Fruit fly (Drosophila melanogaster) whole organism, prepupa: ENCODE results near the gene CG10654.
A peak's percentile ranks its signal among the peaks of the same experiment; 100 is the strongest.

Source experiments
- Blimp-1 ChIP-seq: fragments of 200-800 bp; sonication (Bioruptor generic); optimal IDR thresholded peaks from 3 replicates; lab custom pipeline; 2017; ENCODE audit warnings: missing biosample characterization, missing genetic modification characterization, mild to moderate bottlenecking, moderate library complexity, missing genetic modification reagents
- CG10631 ChIP-seq: fragments of 200-800 bp; sonication (Bioruptor generic); optimal IDR thresholded peaks from 2 replicates; lab custom pipeline; 2016; ENCODE audit warnings: missing biosample characterization, missing genetic modification characterization
- CG11294 ChIP-seq: fragments of 200-800 bp; sonication (Bioruptor generic); IDR thresholded peaks from 2 replicates; pipeline ENCODE4 v1.3.6; 2022; ENCODE audit warnings: missing biosample characterization, missing genetic modification characterization
- CG11762 ChIP-seq: fragments of 200-800 bp; sonication (Bioruptor generic); optimal IDR thresholded peaks from 3 replicates; lab custom pipeline; 2016; ENCODE audit warnings: missing biosample characterization, missing genetic modification characterization; ENCODE audit not compliant: insufficient read depth
- CG11902 ChIP-seq: fragments of 200-800 bp; sonication (Bioruptor generic); optimal IDR thresholded peaks from 3 replicates; lab custom pipeline; 2016; ENCODE audit warnings: missing biosample characterization, missing genetic modification characterization
- CG1621 ChIP-seq: fragments of 200-800 bp; sonication (Bioruptor generic); optimal IDR thresholded peaks from 3 replicates; lab custom pipeline; 2018; ENCODE audit warnings: missing biosample characterization, mild to moderate bottlenecking, missing genetic modification characterization
- CG16779 ChIP-seq: fragments of 200-800 bp; sonication (Bioruptor generic); optimal IDR thresholded peaks from 3 replicates; lab custom pipeline; 2017; ENCODE audit warnings: missing biosample characterization, mild to moderate bottlenecking, missing genetic modification characterization
- CG3032 ChIP-seq: fragments of 200-800 bp; optimal IDR thresholded peaks from 2 replicates; lab custom pipeline; 2019; ENCODE audit warnings: missing biosample characterization, mild to moderate bottlenecking, missing genetic modification characterization, moderate library complexity
- CG31627 ChIP-seq: fragments of 200-800 bp; sonication (Bioruptor generic); optimal IDR thresholded peaks from 3 replicates; lab custom pipeline; 2016; ENCODE audit warnings: missing biosample characterization, missing genetic modification characterization
- CG34406 ChIP-seq: fragments of 200-800 bp; sonication (Bioruptor generic); optimal IDR thresholded peaks from 3 replicates; lab custom pipeline; 2016; ENCODE audit warnings: missing biosample characterization, missing genetic modification characterization
- CG3919 ChIP-seq: fragments of 200-800 bp; sonication (Bioruptor generic); optimal IDR thresholded peaks from 3 replicates; lab custom pipeline; 2016; ENCODE audit warnings: missing biosample characterization, missing genetic modification characterization
- CG4318 ChIP-seq: fragments of 200-800 bp; sonication (Bioruptor generic); optimal IDR thresholded peaks from 3 replicates; lab custom pipeline; 2017; ENCODE audit warnings: missing biosample characterization, mild to moderate bottlenecking, missing genetic modification characterization
- CG6163 ChIP-seq: fragments of 200-800 bp; sonication (Bioruptor generic); IDR thresholded peaks from 3 replicates; pipeline ENCODE4 v1.3.6; 2022; ENCODE audit warnings: missing biosample characterization, missing genetic modification characterization
- CG6276 ChIP-seq: fragments of 200-800 bp; sonication (Bioruptor generic); optimal IDR thresholded peaks from 2 replicates; lab custom pipeline; 2017; ENCODE audit warnings: missing biosample characterization, mild to moderate bottlenecking, missing genetic modification characterization
- CG6792 ChIP-seq: fragments of 200-800 bp; sonication (Bioruptor generic); optimal IDR thresholded peaks from 3 replicates; lab custom pipeline; 2016; ENCODE audit warnings: missing biosample characterization, missing genetic modification characterization
- CG6808 ChIP-seq: fragments of 200-800 bp; sonication (Bioruptor generic); optimal IDR thresholded peaks from 3 replicates; lab custom pipeline; 2017; ENCODE audit warnings: missing biosample characterization, missing genetic modification characterization, mild to moderate bottlenecking, moderate library complexity, missing genetic modification reagents
- CG6854 ChIP-seq: fragments of 200-800 bp; sonication (Bioruptor generic); optimal IDR thresholded peaks from 2 replicates; lab custom pipeline; 2017; ENCODE audit warnings: missing biosample characterization, mild to moderate bottlenecking, missing genetic modification characterization
- CG7368 ChIP-seq: fragments of 200-800 bp; sonication (Bioruptor generic); optimal IDR thresholded peaks from 3 replicates; lab custom pipeline; 2016; ENCODE audit warnings: missing biosample characterization, missing genetic modification characterization
- CG8119 ChIP-seq: fragments of 200-800 bp; sonication (Bioruptor generic); IDR thresholded peaks from 3 replicates; pipeline ENCODE4 v1.3.6; 2022; ENCODE audit warnings: missing biosample characterization, missing genetic modification characterization
- CG8632 ChIP-seq: fragments of 200-800 bp; sonication (Bioruptor generic); optimal IDR thresholded peaks from 3 replicates; lab custom pipeline; 2016; ENCODE audit warnings: missing biosample characterization, missing genetic modification characterization
- Eip75B ChIP-seq: fragments of 200-800 bp; sonication (Bioruptor generic); optimal IDR thresholded peaks from 3 replicates; lab custom pipeline; 2016; ENCODE audit warnings: missing biosample characterization, missing genetic modification characterization
- Eip78C ChIP-seq: fragments of 200-800 bp; sonication (Bioruptor generic); peaks from one replicate; lab custom pipeline; 2016; ENCODE audit warnings: missing biosample characterization, missing genetic modification characterization
- Ets21C ChIP-seq: fragments of 200-800 bp; sonication (Bioruptor generic); optimal IDR thresholded peaks from 3 replicates; lab custom pipeline; 2016; ENCODE audit warnings: missing biosample characterization, missing genetic modification characterization
- Gug ChIP-seq: fragments of 200-800 bp; sonication (Bioruptor generic); IDR thresholded peaks from 2 replicates; pipeline ENCODE4 v1.3.6; 2022; ENCODE audit warnings: missing biosample characterization, missing genetic modification characterization
- Hr39 ChIP-seq: fragments of 200-800 bp; sonication (Bioruptor generic); optimal IDR thresholded peaks from 2 replicates; lab custom pipeline; 2016; ENCODE audit warnings: missing biosample characterization, missing genetic modification characterization
- Hr4 ChIP-seq: fragments of 200-800 bp; sonication (Bioruptor generic); optimal IDR thresholded peaks from 3 replicates; lab custom pipeline; 2016; ENCODE audit warnings: missing biosample characterization, missing genetic modification characterization
- Met ChIP-seq: fragments of 200-800 bp; sonication (Bioruptor generic); optimal IDR thresholded peaks from 3 replicates; lab custom pipeline; 2016; ENCODE audit warnings: missing biosample characterization, missing genetic modification characterization
- OdsH ChIP-seq: fragments of 200-800 bp; sonication (Bioruptor generic); optimal IDR thresholded peaks from 3 replicates; lab custom pipeline; 2016; ENCODE audit warnings: missing biosample characterization, missing genetic modification characterization
- Smox ChIP-seq: fragments of 200-800 bp; sonication (Bioruptor generic); optimal IDR thresholded peaks from 3 replicates; lab custom pipeline; 2016; ENCODE audit warnings: missing biosample characterization, missing genetic modification characterization
- Sox102F ChIP-seq: fragments of 200-800 bp; sonication (Bioruptor generic); optimal IDR thresholded peaks from 2 replicates; lab custom pipeline; 2016; ENCODE audit warnings: missing biosample characterization, mild to moderate bottlenecking, missing genetic modification characterization
- achi ChIP-seq: fragments of 200-800 bp; sonication (Bioruptor generic); optimal IDR thresholded peaks from 3 replicates; lab custom pipeline; 2016; ENCODE audit warnings: missing biosample characterization, missing genetic modification characterization
- acj6 ChIP-seq: fragments of 200-800 bp; sonication (Bioruptor generic); optimal IDR thresholded peaks from 3 replicates; lab custom pipeline; 2016; ENCODE audit warnings: missing biosample characterization, missing genetic modification characterization
- cyc ChIP-seq: fragments of 200-800 bp; sonication (Bioruptor generic); optimal IDR thresholded peaks from 3 replicates; lab custom pipeline; 2016; ENCODE audit warnings: missing biosample characterization, missing genetic modification characterization
- dac ChIP-seq: fragments of 200-800 bp; sonication (Bioruptor generic); optimal IDR thresholded peaks from 2 replicates; lab custom pipeline; 2017; ENCODE audit warnings: missing biosample characterization, mild to moderate bottlenecking, missing genetic modification characterization
- dsx ChIP-seq: fragments of 200-800 bp; optimal IDR thresholded peaks from 3 replicates; lab custom pipeline; 2019; ENCODE audit warnings: missing biosample characterization, mild to moderate bottlenecking, missing genetic modification characterization, moderate library complexity; ENCODE audit not compliant: poor library complexity, severe bottlenecking
- esn ChIP-seq: fragments of 200-800 bp; sonication (Bioruptor generic); optimal IDR thresholded peaks from 2 replicates; lab custom pipeline; 2016; ENCODE audit warnings: missing biosample characterization, mild to moderate bottlenecking, missing genetic modification characterization, moderate library complexity
- fd59A ChIP-seq: fragments of 200-800 bp; sonication (Bioruptor generic); optimal IDR thresholded peaks from 2 replicates; lab custom pipeline; 2017; ENCODE audit warnings: missing biosample characterization, mild to moderate bottlenecking, missing genetic modification characterization, missing genetic modification reagents
- fd85E ChIP-seq: fragments of 200-800 bp; sonication (Bioruptor generic); optimal IDR thresholded peaks from 3 replicates; lab custom pipeline; 2016; ENCODE audit warnings: missing biosample characterization, missing genetic modification characterization
- fkh ChIP-seq: fragments of 200-800 bp; sonication (Bioruptor generic); optimal IDR thresholded peaks from 3 replicates; lab custom pipeline; 2017; ENCODE audit warnings: missing biosample characterization, mild to moderate bottlenecking, missing genetic modification characterization, moderate library complexity
- lz ChIP-seq: fragments of 200-800 bp; sonication (Bioruptor generic); optimal IDR thresholded peaks from 3 replicates; lab custom pipeline; 2016; ENCODE audit warnings: missing biosample characterization, missing genetic modification characterization
- net ChIP-seq: fragments of 200-800 bp; sonication (Bioruptor generic); optimal IDR thresholded peaks from 3 replicates; lab custom pipeline; 2016; ENCODE audit warnings: missing biosample characterization, missing genetic modification characterization
- pdm3 ChIP-seq: fragments of 200-800 bp; sonication (Bioruptor generic); optimal IDR thresholded peaks from 3 replicates; lab custom pipeline; 2016; ENCODE audit warnings: missing biosample characterization, missing genetic modification characterization
- spab ChIP-seq: fragments of 200-800 bp; sonication (Bioruptor generic); optimal IDR thresholded peaks from 2 replicates; lab custom pipeline; 2017; ENCODE audit warnings: missing biosample characterization, mild to moderate bottlenecking, missing genetic modification characterization, missing genetic modification reagents
- ss ChIP-seq, 2 experiments: fragments of 200-800 bp; sonication (Bioruptor generic); optimal IDR thresholded peaks; 2 replicates in 1 of 2; 3 replicates in 1 of 2; lab custom pipeline; 2017 to 2018; ENCODE audit warnings: mild to moderate bottlenecking in 2 of 2, missing biosample characterization in 2 of 2, missing genetic modification characterization in 2 of 2, moderate library complexity in 1 of 2
- svp ChIP-seq: fragments of 200-800 bp; sonication (Bioruptor generic); peaks from one replicate; lab custom pipeline; 2016; ENCODE audit warnings: missing biosample characterization, missing genetic modification characterization
- topi ChIP-seq: fragments of 200-800 bp; sonication (Bioruptor generic); optimal IDR thresholded peaks from 3 replicates; lab custom pipeline; 2016; ENCODE audit warnings: missing biosample characterization, missing genetic modification characterization
- vri ChIP-seq: fragments of 200-800 bp; sonication (Bioruptor generic); optimal IDR thresholded peaks from 3 replicates; lab custom pipeline; 2016; ENCODE audit warnings: missing biosample characterization, mild to moderate bottlenecking, missing genetic modification characterization

CG10654 gene

dm6 chr3L:12529431-12530007 lies 21.9 kb upstream of the CG10654 start (continued):
- TF ChIP-seq CG8119 (GFP tag; lab: Robert Waterston, UW) (peak; percentile 71; the same call in 2 of the 3 replicates), CG11294 (GFP tag; lab: Robert Waterston, UW) (peak; percentile 64), fd59A (GFP tag; lab: Kevin White, UChicago) (no peak), CG3919 (GFP tag; lab: Kevin White, UChicago) (peak; percentile 67), CG4318 (GFP tag; lab: Kevin White, UChicago) (no peak), Hr4 (peak; percentile 68), Gug (GFP tag; lab: Robert Waterston, UW) (peak; percentile 51), Ets21C (GFP tag; lab: Kevin White, UChicago) (peak; percentile 60), vri (GFP tag; lab: Kevin White, UChicago) (peak; percentile 71), spab (GFP tag; lab: Kevin White, UChicago) (peak; percentile 51), net (GFP tag; lab: Kevin White, UChicago) (peak; percentile 71)

- TF ChIP-seq CG34406 (GFP tag; lab: Kevin White, UChicago) (peak; percentile 14), topi (peak; percentile 49), Hr4 (peak; percentile 59), achi (GFP tag; lab: Kevin White, UChicago) (peak; percentile 89), vri (GFP tag; lab: Kevin White, UChicago) (peak; percentile 44), CG3919 (GFP tag; lab: Kevin White, UChicago) (peak; percentile 81), dac (no peak), Smox (GFP tag; lab: Kevin White, UChicago) (peak; percentile 45), pdm3 (GFP tag; lab: Kevin White, UChicago) (peak; percentile 65), fkh (GFP tag; lab: Kevin White, UChicago) (peak; percentile 88), spab (GFP tag; lab: Kevin White, UChicago) (no peak), ss (GFP tag; optimal IDR thresholded peaks at IDR 0.05; lab: Kevin White, UChicago) (no peak), dsx (GFP tag; lab: Kevin White, UChicago) (peak; percentile 100), CG31627 (peak; percentile 32), CG1621 (tag; lab: Kevin White, UChicago) (peak; percentile 1), CG6163 (GFP tag; lab: Robert Waterston, UW) (no peak), acj6 (GFP tag; lab: Kevin White, UChicago) (peak; percentile 48), Hr39 (GFP tag; lab: Kevin White, UChicago) (peak; percentile 31), esn (GFP tag; lab: Kevin White, UChicago) (peak; percentile 71), CG8632 (GFP tag; lab: Kevin White, UChicago) (peak; percentile 15), fd85E (GFP tag; lab: Kevin White, UChicago) (no peak), CG4318 (GFP tag; lab: Kevin White, UChicago) (no peak), fd59A (GFP tag; lab: Kevin White, UChicago) (no peak), OdsH (peak; percentile 41), CG6792 (GFP tag; lab: Kevin White, UChicago) (no peak), net (GFP tag; lab: Kevin White, UChicago) (peak; percentile 62), CG7368 (GFP tag; lab: Kevin White, UChicago) (peak; percentile 6), CG11762 (GFP tag; lab: Kevin White, UChicago) (peak; percentile 15), Met (GFP tag; lab: Kevin White, UChicago) (peak; percentile 74), CG6808 (GFP tag; lab: Kevin White, UChicago) (peak; percentile 9), Sox102F (GFP tag; lab: Kevin White, UChicago) (peak; percentile 75), svp (GFP tag; lab: Kevin White, UChicago) (peak; percentile 67), CG6276 (GFP tag; lab: Kevin White, UChicago) (no peak), lz (GFP tag; lab: Kevin White, UChicago) (peak; percentile 11), CG3032 (no peak), Eip78C (GFP tag; lab: Kevin White, UChicago) (peak; percentile 52), cyc (GFP tag; lab: Kevin White, UChicago) (peak; percentile 58), Blimp-1 (GFP tag; lab: Kevin White, UChicago) (no peak), Eip75B (GFP tag; lab: Kevin White, UChicago) (peak; percentile 16), CG10631 (GFP tag; lab: Kevin White, UChicago) (no peak), CG6854 (GFP tag; lab: Kevin White, UChicago) (peak; percentile 37), CG11902 (GFP tag; lab: Kevin White, UChicago) (no peak), CG16779 (tag; lab: Kevin White, UChicago) (no peak)
Observed at dm6 chr3L:12526433-12527113, 18.9 kb upstream of the CG10654 start, which contains the start of gene eIF2beta. TSS of gene eIF2beta (minus strand) at chr3L:12526731.
